Worm (Caenorhabditis elegans): ENCODE data around the gene ifa-4.

ifa-4 gene

DNA sequence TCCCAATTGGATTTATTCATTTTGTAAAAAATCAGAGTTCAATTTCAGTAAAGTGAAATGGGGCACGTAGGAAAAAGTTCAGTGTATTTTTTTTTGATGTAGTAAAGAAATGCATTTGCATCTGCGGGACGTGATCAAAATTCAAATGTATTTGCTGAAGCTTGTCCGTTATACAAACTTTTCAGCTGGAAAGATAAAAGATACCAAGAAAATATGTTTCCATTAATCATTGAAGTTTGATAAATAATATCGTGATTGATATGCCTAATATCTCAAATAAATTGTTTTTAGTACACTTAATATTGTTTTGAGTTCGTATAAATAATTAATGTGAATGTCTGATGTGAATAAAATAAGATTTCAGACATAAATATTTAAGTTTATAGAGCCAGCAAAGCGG lies 13.4 kb downstream of the ifa-4 start:
- TF ChIP-seq nhr-6 (tag; optimal IDR thresholded peaks at IDR 0.05): no peak

DNA sequence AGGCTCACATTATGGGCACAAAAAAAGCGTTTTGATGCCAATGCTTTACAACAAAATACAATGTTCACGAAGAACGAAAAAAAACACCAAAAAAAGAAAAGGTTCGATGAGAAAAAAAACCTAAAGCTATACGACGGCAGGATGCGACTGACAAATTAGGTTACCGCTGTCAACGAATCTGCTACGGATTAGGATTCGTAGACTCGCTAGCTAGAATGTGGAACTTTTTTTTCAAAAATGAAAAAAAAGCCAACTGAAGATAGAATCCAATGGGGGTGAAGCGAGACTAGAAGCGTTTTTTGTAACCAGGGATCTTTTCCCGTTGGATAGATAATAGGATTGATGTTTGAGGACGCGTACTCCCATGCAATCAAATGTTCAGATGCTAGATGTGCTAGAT lies 13.8 kb downstream of the ifa-4 start:
- TF ChIP-seq lin-11 (tag; optimal IDR thresholded peaks at IDR 0.05) (no peak), sma-3 (GFP tag; optimal IDR thresholded peaks at IDR 0.05) (no peak), sma-9 (GFP tag; optimal IDR thresholded peaks at IDR 0.05) (peak; percentile 17), sma-9 (tag; optimal IDR thresholded peaks at IDR 0.05) (no peak), aly-2 (tag; optimal IDR thresholded peaks at IDR 0.05) (no peak), lin-13 (GFP tag; optimal IDR thresholded peaks at IDR 0.05) (no peak), ZK546.5 (tag; optimal IDR thresholded peaks at IDR 0.05) (no peak), zag-1 (tag; optimal IDR thresholded peaks at IDR 0.05) (peak; percentile 26), blmp-1 (tag; optimal IDR thresholded peaks at IDR 0.05; ENCODE audit: insufficient read depth) (no peak), nhr-25 (tag; optimal IDR thresholded peaks at IDR 0.05) (no peak), nhr-23 (tag; optimal IDR thresholded peaks at IDR 0.05) (no peak), ceh-82 (tag; optimal IDR thresholded peaks at IDR 0.05) (no peak), lin-39 (tag; optimal IDR thresholded peaks at IDR 0.05) (no peak)

DNA sequence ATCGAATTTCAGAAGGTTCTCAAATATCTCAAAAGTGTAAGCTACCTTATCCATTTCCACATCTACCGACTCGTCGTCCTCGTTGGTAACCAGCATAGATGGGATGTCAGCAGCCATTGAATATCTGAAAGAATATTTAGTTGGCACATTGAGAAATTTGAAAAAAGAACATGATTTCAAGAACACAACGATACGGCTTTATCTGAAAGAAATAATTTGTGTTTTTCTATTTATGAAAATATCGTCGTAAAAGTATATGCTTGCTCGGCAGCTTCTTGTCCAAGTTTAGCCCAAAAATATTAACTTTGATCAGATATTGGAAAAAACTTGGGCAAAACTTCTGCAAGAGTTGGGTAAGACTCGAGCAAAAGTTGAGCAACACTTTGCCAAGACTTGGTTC lies 15.1 kb downstream of the ifa-4 start, which contains the start of gene T07F12.4:
T07F12.4 (minus strand) TSS at position 130 of the 400 bp plus-strand sequence.
- TF ChIP-seq crh-2 (tag; optimal IDR thresholded peaks at IDR 0.05) (no peak), aly-2 (tag; optimal IDR thresholded peaks at IDR 0.05) (no peak), sem-4 (tag; optimal IDR thresholded peaks at IDR 0.05) (no peak), F13H6.1 (tag; optimal IDR thresholded peaks at IDR 0.05) (no peak), C34F6.9 (tag; optimal IDR thresholded peaks at IDR 0.05) (no peak), ztf-4 (tag; optimal IDR thresholded peaks at IDR 0.05) (no peak), nhr-6 (tag; optimal IDR thresholded peaks at IDR 0.05) (no peak), sma-3 (GFP tag; optimal IDR thresholded peaks at IDR 0.05) (no peak), lin-39 (tag; optimal IDR thresholded peaks at IDR 0.05) (no peak), ztf-11 (tag; optimal IDR thresholded peaks at IDR 0.05) (no peak), nhr-129 (tag; optimal IDR thresholded peaks at IDR 0.05) (no peak), lin-13 (GFP tag; optimal IDR thresholded peaks at IDR 0.05) (no peak), mab-5 (tag; optimal IDR thresholded peaks at IDR 0.05) (no peak), nhr-11 (tag; optimal IDR thresholded peaks at IDR 0.05) (no peak), ceh-82 (tag; optimal IDR thresholded peaks at IDR 0.05) (no peak)

DNA sequence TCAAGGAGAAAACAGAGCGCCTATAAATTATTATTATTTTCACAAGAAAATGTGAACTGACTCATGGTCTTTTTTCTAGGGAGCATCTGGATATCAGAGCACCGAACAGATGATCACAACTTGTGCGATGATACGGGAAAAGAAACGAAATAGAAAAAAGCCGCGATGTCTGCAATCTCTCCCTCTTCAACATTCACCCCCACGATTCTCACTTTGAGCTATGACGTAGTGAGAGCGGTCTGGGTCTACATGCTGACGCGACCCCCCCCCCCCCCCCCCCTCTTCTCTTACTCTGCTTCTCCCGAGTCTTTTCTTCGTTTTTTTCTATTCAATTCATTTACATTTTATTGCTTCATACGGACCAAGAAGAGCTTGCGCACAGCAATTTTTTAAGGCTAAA lies 16.2 kb downstream of the ifa-4 start:
- peak; percentile 58 for TF ChIP-seq F13H6.1 (tag; optimal IDR thresholded peaks at IDR 0.05)
- no peak for TF ChIP-seq elt-1 (tag; optimal IDR thresholded peaks at IDR 0.05)
- no peak for TF ChIP-seq lin-39 (tag; optimal IDR thresholded peaks at IDR 0.05)
- TF ChIP-seq lin-11 (tag; optimal IDR thresholded peaks at IDR 0.05): no peak
- TF ChIP-seq ztf-4 (tag; optimal IDR thresholded peaks at IDR 0.05): no peak
- peak; percentile 12 for TF ChIP-seq unc-55 (GFP tag; optimal IDR thresholded peaks at IDR 0.05)
- TF ChIP-seq sma-9 (GFP tag; optimal IDR thresholded peaks at IDR 0.05): peak; percentile 43
- no peak for TF ChIP-seq sma-9 (tag; optimal IDR thresholded peaks at IDR 0.05)
- TF ChIP-seq C34F6.9 (tag; optimal IDR thresholded peaks at IDR 0.05): peak; percentile 17
- peak; percentile 69 for TF ChIP-seq Y55F3AM.14 (GFP tag; optimal IDR thresholded peaks at IDR 0.05)

DNA sequence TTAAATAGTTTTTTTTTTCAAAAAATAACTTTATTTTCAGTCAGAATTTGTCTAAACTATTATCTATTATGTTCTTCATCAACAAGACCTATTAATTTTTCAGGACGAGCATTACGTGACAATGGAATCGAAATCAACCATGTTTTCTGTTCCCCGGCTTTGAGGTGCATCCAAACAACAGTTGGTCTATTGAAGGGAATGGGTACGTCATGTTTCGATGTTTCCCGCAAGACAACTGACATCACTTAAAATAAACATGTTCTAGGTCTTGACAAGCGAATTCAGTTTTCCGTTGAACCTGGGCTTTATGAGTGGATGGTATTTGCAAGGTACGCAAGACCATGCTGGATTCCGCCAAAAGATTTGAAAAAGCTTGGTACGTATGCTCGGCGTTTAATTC lies 20.6 kb downstream of the ifa-4 start:
- TF ChIP-seq crh-2 (tag; optimal IDR thresholded peaks at IDR 0.05) (no peak), dmd-4 (tag; optimal IDR thresholded peaks at IDR 0.05) (no peak), snpc-4 (tag; optimal IDR thresholded peaks at IDR 0.05) (no peak), aly-2 (tag; optimal IDR thresholded peaks at IDR 0.05) (no peak), sma-3 (GFP tag; optimal IDR thresholded peaks at IDR 0.05) (no peak), mbf-1 (tag; optimal IDR thresholded peaks at IDR 0.05) (no peak), nhr-23 (tag; optimal IDR thresholded peaks at IDR 0.05) (no peak), unc-55 (GFP tag; optimal IDR thresholded peaks at IDR 0.05) (no peak), Y55F3AM.14 (GFP tag; optimal IDR thresholded peaks at IDR 0.05) (no peak), nhr-129 (tag; optimal IDR thresholded peaks at IDR 0.05) (peak; percentile 56), nhr-11 (tag; optimal IDR thresholded peaks at IDR 0.05) (no peak), C34F6.9 (tag; optimal IDR thresholded peaks at IDR 0.05) (no peak), mab-5 (tag; optimal IDR thresholded peaks at IDR 0.05) (no peak), sma-9 (GFP tag; optimal IDR thresholded peaks at IDR 0.05) (peak; percentile 3), sma-9 (tag; optimal IDR thresholded peaks at IDR 0.05) (no peak), F13H6.1 (tag; optimal IDR thresholded peaks at IDR 0.05) (peak; percentile 43), lin-39 (tag; optimal IDR thresholded peaks at IDR 0.05) (no peak), mdl-1 (tag; optimal IDR thresholded peaks at IDR 0.05) (no peak), nhr-25 (tag; optimal IDR thresholded peaks at IDR 0.05) (no peak), unc-62 (GFP tag; optimal IDR thresholded peaks at IDR 0.05) (no peak), lin-11 (tag; optimal IDR thresholded peaks at IDR 0.05) (no peak), ztf-1 (GFP tag; conservative IDR thresholded peaks at IDR 0.05) (no peak), ama-1 (optimal IDR thresholded peaks at IDR 0.05) (no peak), peb-1 (tag; optimal IDR thresholded peaks at IDR 0.05) (no peak), egl-27 (tag; optimal IDR thresholded peaks at IDR 0.05) (no peak), zag-1 (tag; optimal IDR thresholded peaks at IDR 0.05) (no peak)
